Worm (Caenorhabditis elegans): Measurements from ENCODE around the gene Y11D7A.10.

DNA sequence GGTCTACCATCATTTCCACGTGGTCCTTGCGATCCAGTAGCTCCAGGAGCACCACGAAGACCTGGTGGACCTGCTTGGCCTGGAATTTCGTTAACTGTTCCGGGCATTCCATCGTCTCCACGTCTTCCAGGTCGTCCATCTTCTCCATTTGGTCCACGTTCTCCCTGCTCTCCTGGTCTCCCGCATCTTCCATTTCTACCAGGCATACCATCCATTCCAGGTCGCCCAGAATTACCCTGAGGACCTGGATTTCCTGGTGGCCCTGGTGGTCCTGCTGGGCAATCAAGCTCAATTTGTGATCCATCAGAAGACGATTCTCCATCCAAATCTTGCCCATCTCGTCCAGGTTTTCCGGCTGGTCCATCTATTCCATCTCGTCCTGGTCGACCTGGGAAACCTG, 1.3 kb upstream of the Y11D7A.10 start:
- TF ChIP-seq snpc-4 (tag; optimal IDR thresholded peaks at IDR 0.05) (no peak), ceh-82 (tag; optimal IDR thresholded peaks at IDR 0.05) (no peak), ama-1 (optimal IDR thresholded peaks at IDR 0.05) (no peak), pqm-1 (tag; optimal IDR thresholded peaks at IDR 0.05) (no peak), elt-1 (tag; optimal IDR thresholded peaks at IDR 0.05) (no peak), elt-2 (tag; optimal IDR thresholded peaks at IDR 0.05) (no peak), nhr-25 (tag; optimal IDR thresholded peaks at IDR 0.05) (no peak), tbx-2 (tag; optimal IDR thresholded peaks at IDR 0.05) (no peak), elt-3 (tag; optimal IDR thresholded peaks at IDR 0.05) (no peak)

All from whole organism, L3 larva.